Worm (Caenorhabditis elegans) whole organism, young adult: Measurements from ENCODE around the gene fkb-6.

ENCODE experiments used
- B0336.3 ChIP-seq: fragments of 200-800 bp; sonication (Bioruptor generic); IDR thresholded peaks from 2 replicates; pipeline ENCODE4 v1.3.6; 2022; ENCODE audit warnings: missing genetic modification characterization, missing compliant biosample characterization
- C06A6.2 ChIP-seq: fragments of 200-800 bp; sonication (Bioruptor generic); conservative IDR thresholded peaks from 2 replicates; pipeline ENCODE4 v1.3.6; 2022; ENCODE audit warnings: missing genetic modification characterization, missing compliant biosample characterization
- F10E7.11 ChIP-seq: sonication (generic microtip); optimal IDR thresholded peaks from 2 replicates; lab custom pipeline; 2017; ENCODE audit warnings: mild to moderate bottlenecking, missing genetic modification characterization, moderate library complexity, missing compliant biosample characterization
- F49E8.2 ChIP-seq: sonication (generic microtip); optimal IDR thresholded peaks from 3 replicates; lab custom pipeline; 2017; ENCODE audit warnings: missing genetic modification characterization, mild to moderate bottlenecking, missing compliant biosample characterization, antibody characterized with exemption, moderate library complexity; ENCODE audit not compliant: insufficient read depth
- F55B11.4 ChIP-seq: sonication (generic microtip); optimal IDR thresholded peaks from 2 replicates; lab custom pipeline; 2016; ENCODE audit warnings: missing compliant biosample characterization, missing genetic modification characterization, borderline replicate concordance; ENCODE audit not compliant: insufficient read depth
- F57A8.1 ChIP-seq: fragments of 200-800 bp; sonication (Bioruptor generic); optimal IDR thresholded peaks from 2 replicates; lab custom pipeline; 2018; ENCODE audit warnings: mild to moderate bottlenecking, missing genetic modification characterization, moderate library complexity, missing compliant biosample characterization
- F57C9.4 ChIP-seq: sonication (generic microtip); optimal IDR thresholded peaks from 2 replicates; lab custom pipeline; 2017; ENCODE audit warnings: mild to moderate bottlenecking, missing genetic modification characterization, missing compliant biosample characterization
- K11D2.4 ChIP-seq: fragments of 200-800 bp; sonication (Bioruptor generic); IDR thresholded peaks from 2 replicates; pipeline ENCODE4 v1.3.6; 2022; ENCODE audit warnings: missing genetic modification reagents, missing genetic modification characterization, missing compliant biosample characterization
- T26A5.8 ChIP-seq: sonication (generic microtip); optimal IDR thresholded peaks from 2 replicates; lab custom pipeline; 2016; ENCODE audit warnings: missing genetic modification characterization, missing compliant biosample characterization
- Y53F4B.3 ChIP-seq: fragments of 200-800 bp; sonication (Bioruptor generic); IDR thresholded peaks from 2 replicates; pipeline ENCODE4 v1.3.6; 2022; ENCODE audit warnings: missing genetic modification reagents, missing genetic modification characterization, missing compliant biosample characterization
- Y53G8AR.9 ChIP-seq: fragments of 200-800 bp; sonication (Bioruptor generic); conservative IDR thresholded peaks from 2 replicates; pipeline ENCODE4 v1.3.6; 2022; ENCODE audit warnings: missing genetic modification reagents, missing genetic modification characterization, missing compliant biosample characterization
- Y95B8A.8 ChIP-seq: fragments of 200-800 bp; sonication (Bioruptor generic); IDR thresholded peaks from 2 replicates; pipeline ENCODE4 v1.3.6; 2022; ENCODE audit warnings: missing genetic modification reagents, missing genetic modification characterization, missing compliant biosample characterization
- ama-1 ChIP-seq, 3 experiments: fragments of 150-350 bp in 1 of 3; sonication (generic microtip) in 2 of 3; optimal IDR thresholded peaks; 2 replicates each; lab custom pipeline; 2014 to 2018; ENCODE audit warnings: missing biosample characterization in 2 of 3, missing genetic modification characterization in 2 of 3, missing genetic modification reagents in 2 of 3
- aptf-3 ChIP-seq: fragments of 200-800 bp; sonication (Bioruptor generic); IDR thresholded peaks from 2 replicates; pipeline ENCODE4 v1.3.6; 2022; ENCODE audit warnings: missing genetic modification characterization, missing compliant biosample characterization
- attf-3 ChIP-seq: fragments of 200-800 bp; sonication (Bioruptor generic); conservative IDR thresholded peaks from 2 replicates; pipeline ENCODE4 v1.3.6; 2022; ENCODE audit warnings: missing genetic modification reagents, missing genetic modification characterization, missing compliant biosample characterization
- cebp-1 ChIP-seq, 2 experiments: fragments of 200-800 bp in 1 of 2; sonication (Bioruptor generic) in 1 of 2; sonication (generic microtip) in 1 of 2; IDR thresholded peaks in 1 of 2; optimal IDR thresholded peaks in 1 of 2; 2 replicates each; pipeline versions ENCODE4 v1.3.6 to Lab custom; 2017 to 2022; ENCODE audit warnings: missing compliant biosample characterization in 2 of 2, missing genetic modification characterization in 2 of 2, mild to moderate bottlenecking in 1 of 2, missing genetic modification reagents in 1 of 2, moderate library complexity in 1 of 2
- ceh-27 ChIP-seq: fragments of 200-800 bp; sonication (Bioruptor generic); optimal IDR thresholded peaks from 2 replicates; lab custom pipeline; 2018; ENCODE audit warnings: mild to moderate bottlenecking, missing genetic modification characterization, moderate library complexity, missing compliant biosample characterization
- die-1 ChIP-seq: sonication (generic microtip); optimal IDR thresholded peaks from 2 replicates; lab custom pipeline; 2016; ENCODE audit warnings: missing genotype, mild to moderate bottlenecking, missing genetic modification characterization, missing compliant biosample characterization
- dpl-1 ChIP-seq: fragments of 150-350 bp; optimal IDR thresholded peaks from 2 replicates; lab custom pipeline; 2014; ENCODE audit warnings: missing biosample characterization, missing genetic modification reagents, missing genetic modification characterization
- egl-44 ChIP-seq: fragments of 200-800 bp; sonication (Bioruptor generic); IDR thresholded peaks from 2 replicates; pipeline ENCODE4 v1.3.6; 2022; ENCODE audit warnings: missing genetic modification reagents, missing genetic modification characterization, missing compliant biosample characterization
- ets-4 ChIP-seq: fragments of 200-800 bp; sonication (Bioruptor generic); optimal IDR thresholded peaks from 2 replicates; lab custom pipeline; 2018; ENCODE audit warnings: mild to moderate bottlenecking, missing genetic modification characterization, missing compliant biosample characterization
- gei-17 ChIP-seq: fragments of 200-800 bp; sonication (Bioruptor generic); optimal IDR thresholded peaks from 2 replicates; lab custom pipeline; 2018; ENCODE audit warnings: mild to moderate bottlenecking, missing genetic modification characterization, missing compliant biosample characterization
- hlh-26 ChIP-seq: fragments of 200-800 bp; sonication (Bioruptor generic); conservative IDR thresholded peaks from 2 replicates; pipeline ENCODE4 v1.3.6; 2022; ENCODE audit warnings: missing genetic modification reagents, missing genetic modification characterization, missing compliant biosample characterization
- hsf-1 ChIP-seq: fragments of 200-800 bp; sonication (Bioruptor generic); IDR thresholded peaks from 2 replicates; pipeline ENCODE4 v1.3.6; 2022; ENCODE audit warnings: missing genetic modification reagents, missing genetic modification characterization, missing compliant biosample characterization
- let-526 ChIP-seq: fragments of 200-800 bp; sonication (Bioruptor generic); IDR thresholded peaks from 2 replicates; pipeline ENCODE4 v1.3.6; 2022; ENCODE audit warnings: missing genetic modification reagents, missing genetic modification characterization, missing compliant biosample characterization
- madf-10 ChIP-seq: sonication (generic microtip); optimal IDR thresholded peaks from 2 replicates; lab custom pipeline; 2016; ENCODE audit warnings: mild to moderate bottlenecking, missing genetic modification characterization, missing compliant biosample characterization
- mes-4 ChIP-seq: sonication (generic microtip); optimal IDR thresholded peaks from 2 replicates; lab custom pipeline; 2016; ENCODE audit warnings: missing genotype, missing genetic modification characterization, missing compliant biosample characterization
- nfya-2 ChIP-seq: fragments of 200-800 bp; sonication (Bioruptor generic); IDR thresholded peaks from 2 replicates; pipeline ENCODE4 v1.3.6; 2022; ENCODE audit warnings: missing genetic modification reagents, missing genetic modification characterization, missing compliant biosample characterization
- nfyb-1 ChIP-seq: fragments of 200-800 bp; sonication (Bioruptor generic); IDR thresholded peaks from 2 replicates; pipeline ENCODE4 v1.3.6; 2022; ENCODE audit warnings: missing genetic modification reagents, missing genetic modification characterization, missing compliant biosample characterization
- nhr-27 ChIP-seq: fragments of 200-800 bp; sonication (Bioruptor generic); optimal IDR thresholded peaks from 2 replicates; lab custom pipeline; 2018; ENCODE audit warnings: mild to moderate bottlenecking, missing genetic modification characterization, moderate library complexity, missing compliant biosample characterization
- nhr-80 ChIP-seq: sonication (generic microtip); optimal IDR thresholded peaks from 2 replicates; lab custom pipeline; 2016; ENCODE audit warnings: missing genetic modification characterization, missing compliant biosample characterization
- pha-4 ChIP-seq: fragments of 150-350 bp; sonication (generic microtip); optimal IDR thresholded peaks from 2 replicates; lab custom pipeline; 2014; ENCODE audit warnings: missing biosample characterization, missing genetic modification reagents, missing genetic modification characterization
- rcor-1 ChIP-seq: fragments of 200-800 bp; sonication (Bioruptor generic); IDR thresholded peaks from 2 replicates; pipeline ENCODE4 v1.3.6; 2022; ENCODE audit warnings: missing genetic modification reagents, missing genetic modification characterization, missing compliant biosample characterization
- repo-1 ChIP-seq: sonication (generic microtip); optimal IDR thresholded peaks from 2 replicates; lab custom pipeline; 2017; ENCODE audit warnings: mild to moderate bottlenecking, missing genetic modification characterization, missing compliant biosample characterization
- rpc-1 ChIP-seq, 2 experiments: fragments of 150-350 bp in 1 of 2; sonication (generic microtip) in 1 of 2; optimal IDR thresholded peaks; 2 replicates each; lab custom pipeline; 2014 to 2018; ENCODE audit warnings: missing biosample characterization in 1 of 2, missing genetic modification characterization in 1 of 2, missing genetic modification reagents in 1 of 2, missing genotype in 1 of 2
- snpc-4 ChIP-seq, 5 experiments: fragments of 150-350 bp in 1 of 5; sonication (generic microtip) in 4 of 5; optimal IDR thresholded peaks; 2 replicates each; lab custom pipeline; 2014 to 2018; ENCODE audit warnings: missing genetic modification characterization in 5 of 5, missing biosample characterization in 3 of 5, antibody characterized with exemption in 2 of 5, mild to moderate bottlenecking in 2 of 5, missing compliant biosample characterization in 2 of 5, missing genotype in 2 of 5, moderate library complexity in 2 of 5, missing genetic modification reagents in 1 of 5
- tlf-1 ChIP-seq: fragments of 200-800 bp; sonication (Bioruptor generic); optimal IDR thresholded peaks from 2 replicates; lab custom pipeline; 2018; ENCODE audit warnings: mild to moderate bottlenecking, missing genetic modification characterization, missing compliant biosample characterization
- unc-130 ChIP-seq: sonication (generic microtip); optimal IDR thresholded peaks from 2 replicates; lab custom pipeline; 2016; ENCODE audit warnings: missing genetic modification reagents, missing genetic modification characterization, missing compliant biosample characterization
- ztf-3 ChIP-seq: fragments of 200-800 bp; sonication (Bioruptor generic); optimal IDR thresholded peaks from 2 replicates; lab custom pipeline; 2018; ENCODE audit warnings: mild to moderate bottlenecking, missing genetic modification characterization, missing compliant biosample characterization

fkb-6 gene

DNA sequence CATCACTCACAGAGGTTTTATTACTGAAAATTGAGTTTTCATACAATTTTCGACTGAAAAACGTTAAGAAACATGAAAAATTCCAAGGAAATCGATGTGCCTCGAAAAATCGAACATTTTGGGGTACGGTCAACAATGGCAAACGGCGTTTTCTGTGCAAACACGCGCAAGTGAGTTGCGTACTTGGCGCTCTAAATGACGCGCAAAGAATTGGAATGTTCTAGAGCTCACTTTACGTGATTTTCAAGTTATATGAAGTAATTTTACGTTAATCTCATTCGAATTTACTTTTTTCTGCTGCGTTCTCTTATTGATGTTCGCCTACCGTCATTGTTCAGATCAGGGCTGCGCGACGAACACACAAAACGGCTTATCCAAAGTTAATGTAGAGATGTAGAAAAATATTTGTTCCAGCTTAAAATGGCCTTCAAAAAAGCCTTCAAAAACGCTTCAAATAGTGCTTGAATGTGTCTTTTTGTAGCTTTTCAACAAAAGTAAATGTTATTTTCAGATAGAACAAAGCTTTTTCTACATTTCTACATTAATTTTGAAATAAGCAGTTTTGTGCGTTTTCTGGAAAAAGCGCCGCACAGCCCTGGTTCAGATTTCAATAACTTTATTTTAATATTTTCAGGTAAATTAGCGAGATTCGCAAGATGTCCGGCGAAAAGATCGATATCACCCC, at the start of gene fkb-6, which contains the start of gene F31D4.2 (continued):
- no peak for TF ChIP-seq nfya-2 (GFP tag; lab: Robert Waterston, UW)
- TF ChIP-seq die-1 (tag; lab: Kevin White, UChicago) = no peak
- TF ChIP-seq hlh-26 (GFP tag; lab: Robert Waterston, UW) = no peak
- TF ChIP-seq ama-1 (optimal IDR thresholded peaks at IDR 0.05; lab: Kevin White, UChicago) = no peak
- TF ChIP-seq ama-1 (GFP tag; optimal IDR thresholded peaks at IDR 0.05; lab: Kevin White, UChicago) = no peak
- TF ChIP-seq Y95B8A.8 (GFP tag; lab: Robert Waterston, UW) = no peak
- no peak for TF ChIP-seq gei-17 (GFP tag; lab: Kevin White, UChicago)
- TF ChIP-seq F10E7.11 (tag; lab: Kevin White, UChicago) = no peak
- no peak for TF ChIP-seq ets-4
- no peak for TF ChIP-seq let-526 (GFP tag; lab: Robert Waterston, UW)
- peak; percentile 62 for TF ChIP-seq K11D2.4 (GFP tag; lab: Robert Waterston, UW)
- TF ChIP-seq attf-3 (GFP tag; lab: Robert Waterston, UW) = 0 out of 2 replicates have a peak, but pooled peaks have one; percentile 44
- TF ChIP-seq mes-4 (tag; lab: Kevin White, UChicago) = no peak
- no peak for TF ChIP-seq dpl-1 (GFP tag; lab: Kevin White, UChicago)
- no peak for TF ChIP-seq C06A6.2 (GFP tag; lab: Robert Waterston, UW)
- no peak for TF ChIP-seq F57C9.4 (tag; lab: Kevin White, UChicago)
- no peak for TF ChIP-seq nfyb-1 (GFP tag; lab: Robert Waterston, UW)
- peak; percentile 97 for TF ChIP-seq hsf-1 (GFP tag; lab: Robert Waterston, UW)
- peak; percentile 30 for TF ChIP-seq rpc-1 (optimal IDR thresholded peaks at IDR 0.05; lab: Kevin White, UChicago)
- TF ChIP-seq rpc-1 (tag; optimal IDR thresholded peaks at IDR 0.05; lab: Kevin White, UChicago) = no peak
- no peak for TF ChIP-seq nhr-80 (tag; lab: Kevin White, UChicago)
- TF ChIP-seq rcor-1 (GFP tag; lab: Robert Waterston, UW) = peak; percentile 79
- peak; percentile 63 for TF ChIP-seq ceh-27 (GFP tag; lab: Kevin White, UChicago)
- TF ChIP-seq aptf-3 (GFP tag; lab: Robert Waterston, UW) = no peak
- no peak for TF ChIP-seq egl-44 (GFP tag; lab: Robert Waterston, UW)
- no peak for TF ChIP-seq repo-1 (tag; lab: Kevin White, UChicago)
- TF ChIP-seq cebp-1 (GFP tag; IDR thresholded peaks at IDR 0.05; lab: Robert Waterston, UW) = no peak
- TF ChIP-seq cebp-1 (tag; optimal IDR thresholded peaks at IDR 0.05; lab: Kevin White, UChicago) = peak; percentile 59
- TF ChIP-seq B0336.3 (GFP tag; lab: Robert Waterston, UW) = 0 out of 2 replicates have a peak, but pooled peaks have one; percentile 23
- TF ChIP-seq snpc-4 (GFP tag; optimal IDR thresholded peaks at IDR 0.05; lab: Kevin White, UChicago) = no peak
- TF ChIP-seq snpc-4 (tag; optimal IDR thresholded peaks at IDR 0.05; lab: Kevin White, UChicago) = peak in 3 of 4 experiments; percentile 6 to 60 (median 23)
- peak; percentile 67 for TF ChIP-seq Y53G8AR.9 (GFP tag; lab: Robert Waterston, UW)
- TF ChIP-seq tlf-1 (GFP tag; lab: Kevin White, UChicago) = peak; percentile 20
- no peak for TF ChIP-seq F57A8.1 (GFP tag; lab: Kevin White, UChicago)
- TF ChIP-seq, all 124 proteins: peak for 38

DNA sequence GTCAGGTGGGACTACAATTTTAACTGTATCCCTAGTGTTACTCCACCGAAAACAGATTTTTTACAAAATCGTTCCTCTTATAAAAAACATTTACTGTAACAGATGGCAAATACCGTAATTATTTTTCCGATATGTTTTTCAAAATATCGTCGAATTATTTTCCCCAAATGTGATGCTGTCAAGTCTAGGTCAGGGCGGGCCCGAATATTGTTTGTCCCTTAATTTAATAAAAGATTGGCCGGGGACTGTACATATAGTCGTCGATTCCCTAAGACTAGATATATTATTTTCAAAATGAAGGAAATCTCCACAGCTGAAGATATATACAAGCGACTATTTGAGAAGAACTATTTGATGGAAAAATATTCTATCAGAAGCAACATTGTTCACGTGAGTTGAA, 48.0 kb upstream of the fkb-6 start, which contains the start of gene sdf-9:
Gene sdf-9 (plus strand): TSS at position 301 of the 400 bp plus-strand sequence.
- TF ChIP-seq unc-130 (GFP tag; lab: Kevin White, UChicago) = no peak
- TF ChIP-seq T26A5.8 (tag; lab: Kevin White, UChicago) = no peak
- TF ChIP-seq pha-4 (tag; lab: Kevin White, UChicago) = no peak
- no peak for TF ChIP-seq madf-10 (tag; lab: Kevin White, UChicago)
- TF ChIP-seq nhr-27 (tag; lab: Kevin White, UChicago) = no peak
- TF ChIP-seq Y53F4B.3 = no peak
- TF ChIP-seq nhr-80 (tag; lab: Kevin White, UChicago) = no peak
- TF ChIP-seq gei-17 (GFP tag; lab: Kevin White, UChicago) = no peak
- no peak for TF ChIP-seq ztf-3 (GFP tag; lab: Kevin White, UChicago)
- TF ChIP-seq F10E7.11 (tag; lab: Kevin White, UChicago) = no peak
- TF ChIP-seq F55B11.4 (tag; lab: Kevin White, UChicago) = no peak
- TF ChIP-seq ceh-27 (GFP tag; lab: Kevin White, UChicago) = no peak
- no peak for TF ChIP-seq F49E8.2
